Worm (Caenorhabditis elegans): ENCODE data around the gene dep-1.

- no peak for TF ChIP-seq elt-1 (tag; optimal IDR thresholded peaks at IDR 0.05)
- no peak for TF ChIP-seq nhr-25 (tag; optimal IDR thresholded peaks at IDR 0.05)
- TF ChIP-seq elt-2 (tag; optimal IDR thresholded peaks at IDR 0.05) = no peak
- no peak for TF ChIP-seq sea-2 (GFP tag; optimal IDR thresholded peaks at IDR 0.05)
- TF ChIP-seq ama-1 (optimal IDR thresholded peaks at IDR 0.05) = no peak
- TF ChIP-seq ceh-28 (tag; optimal IDR thresholded peaks at IDR 0.05) = no peak
Observed at ce11 chrII:9056215-9056819, 36.7 kb upstream of the dep-1 start.

All from whole organism, L3 larva.